Worm (Caenorhabditis elegans) whole organism, early embryonic: ENCODE measurements around the gene madf-3.

Experiments used
- B0310.2 ChIP-seq: sonication (generic microtip); optimal IDR thresholded peaks from 2 replicates; lab custom pipeline; 2016; ENCODE audit warnings: mild to moderate bottlenecking, missing genetic modification characterization, missing compliant biosample characterization
- F13C5.2 ChIP-seq: sonication (generic microtip); optimal IDR thresholded peaks from 2 replicates; lab custom pipeline; 2017; ENCODE audit warnings: mild to moderate bottlenecking, missing genetic modification characterization, inconsistent platforms, missing compliant biosample characterization
- aly-1 ChIP-seq: sonication (generic microtip); optimal IDR thresholded peaks from 2 replicates; lab custom pipeline; 2016; ENCODE audit warnings: missing genetic modification characterization, missing compliant biosample characterization
- ama-1 ChIP-seq: fragments of 150-350 bp; optimal IDR thresholded peaks from 2 replicates; lab custom pipeline; 2014
- ceh-13 ChIP-seq: fragments of 200-800 bp; sonication (Bioruptor generic); optimal IDR thresholded peaks from 2 replicates; lab custom pipeline; 2018; ENCODE audit warnings: mild to moderate bottlenecking, missing genetic modification characterization, missing compliant biosample characterization
- ceh-36 ChIP-seq: sonication (generic microtip); optimal IDR thresholded peaks from 2 replicates; lab custom pipeline; 2016; ENCODE audit warnings: missing genetic modification characterization, inconsistent platforms, missing compliant biosample characterization
- ets-7 ChIP-seq: sonication (generic microtip); optimal IDR thresholded peaks from 2 replicates; lab custom pipeline; 2016; ENCODE audit warnings: missing genotype, missing genetic modification characterization, missing compliant biosample characterization
- flt-1 ChIP-seq: fragments of 200-800 bp; sonication (Bioruptor generic); IDR thresholded peaks from 2 replicates; pipeline ENCODE4 v1.3.6; 2022; ENCODE audit warnings: missing genetic modification characterization, missing compliant biosample characterization
- hmbx-1 ChIP-seq: sonication (generic microtip); optimal IDR thresholded peaks from 2 replicates; lab custom pipeline; 2016; ENCODE audit warnings: mild to moderate bottlenecking, missing genetic modification characterization, missing compliant biosample characterization
- hmg-4 ChIP-seq: fragments of 200-800 bp; sonication (Bioruptor generic); optimal IDR thresholded peaks from 2 replicates; lab custom pipeline; 2018; ENCODE audit warnings: mild to moderate bottlenecking, missing genetic modification characterization, missing compliant biosample characterization
- hnd-1 ChIP-seq: sonication (generic microtip); optimal IDR thresholded peaks from 2 replicates; lab custom pipeline; 2016; ENCODE audit warnings: missing genetic modification characterization, missing compliant biosample characterization
- pes-1 ChIP-seq: fragments of 200-800 bp; sonication (Bioruptor generic); IDR thresholded peaks from 2 replicates; pipeline ENCODE4 v1.3.6; 2022; ENCODE audit warnings: missing genetic modification reagents, missing genetic modification characterization, missing compliant biosample characterization
- scrt-1 ChIP-seq: fragments of 200-800 bp; sonication (Bioruptor generic); IDR thresholded peaks from 2 replicates; pipeline ENCODE4 v1.3.6; 2022; ENCODE audit warnings: missing genetic modification characterization, missing compliant biosample characterization
- sea-1 ChIP-seq: fragments of 200-800 bp; sonication (Bioruptor generic); conservative IDR thresholded peaks from 2 replicates; pipeline ENCODE4 v1.3.6; 2022; ENCODE audit warnings: missing genetic modification characterization, missing compliant biosample characterization
- tbx-11 ChIP-seq: fragments of 200-800 bp; sonication (Bioruptor generic); IDR thresholded peaks from 2 replicates; pipeline ENCODE4 v1.3.6; 2022; ENCODE audit warnings: missing genetic modification characterization, missing compliant biosample characterization
- tbx-37 ChIP-seq: fragments of 200-800 bp; sonication (Bioruptor generic); conservative IDR thresholded peaks from 2 replicates; pipeline ENCODE4 v1.3.6; 2022; ENCODE audit warnings: missing genetic modification reagents, missing genetic modification characterization, missing compliant biosample characterization
- tra-4 ChIP-seq: sonication (generic microtip); optimal IDR thresholded peaks from 2 replicates; lab custom pipeline; 2017; ENCODE audit warnings: missing genetic modification characterization, missing compliant biosample characterization

The madf-3 gene

DNA sequence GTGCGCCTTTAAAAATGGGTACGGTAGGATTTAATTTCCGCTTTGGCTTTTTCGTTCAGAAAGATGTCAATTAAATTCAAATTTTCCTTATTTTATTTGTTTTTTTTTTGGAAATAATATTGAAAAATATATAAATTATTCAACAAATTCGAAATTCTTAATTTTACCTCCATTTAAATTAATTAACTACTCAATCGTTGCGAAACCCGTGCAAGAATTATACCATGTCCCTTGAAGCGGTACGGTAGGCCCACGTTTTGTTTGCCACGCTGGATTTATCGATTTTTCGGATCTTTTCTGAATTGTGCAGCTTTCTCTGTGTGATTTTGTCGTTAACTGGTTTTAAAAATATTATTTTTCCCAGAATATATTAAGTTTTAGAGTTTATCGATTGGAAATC lies 14.1 kb upstream of the madf-3 start, which contains the start of gene Y52E8A.2:
Gene Y52E8A.2 (plus strand): TSS at position 382 of the 400 bp plus-strand sequence.
- TF ChIP-seq hnd-1 (tag; lab: Kevin White, UChicago) (no peak), tbx-37 (GFP tag; lab: Robert Waterston, UW) (no peak), hmg-4 (GFP tag; lab: Kevin White, UChicago) (no peak), scrt-1 (GFP tag; lab: Robert Waterston, UW) (no peak), F13C5.2 (tag; lab: Kevin White, UChicago) (no peak), B0310.2 (no peak), ama-1 (no peak), tra-4 (no peak), ceh-36 (tag; lab: Kevin White, UChicago) (no peak), hmbx-1 (tag; lab: Kevin White, UChicago) (no peak), sea-1 (GFP tag; lab: Robert Waterston, UW) (no peak), tbx-11 (GFP tag; lab: Robert Waterston, UW) (no peak), flt-1 (no peak), pes-1 (GFP tag; lab: Robert Waterston, UW) (no peak)

DNA sequence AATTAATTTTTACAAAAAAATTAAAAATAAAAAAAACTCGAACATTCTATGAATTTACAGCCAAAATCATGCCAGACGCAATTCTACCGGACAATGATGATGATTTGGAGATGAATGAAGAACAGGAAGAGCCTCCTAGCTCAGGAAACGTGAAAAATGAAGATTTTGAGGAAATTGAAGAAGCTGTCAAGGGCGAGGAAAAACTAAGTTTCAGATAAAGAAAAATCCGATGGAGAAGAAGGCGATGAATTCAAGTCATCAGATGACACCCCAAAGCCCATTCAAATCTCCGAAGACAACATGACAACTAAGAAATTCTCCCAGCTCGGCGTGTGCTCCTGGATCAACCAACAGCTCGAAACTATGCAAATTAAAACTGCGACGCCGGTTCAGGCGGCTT lies 12.8 kb upstream of the madf-3 start, which contains the start of gene Y52E8A.1:
Gene Y52E8A.1 (plus strand): TSS at position 301 of the 400 bp plus-strand sequence.
- TF ChIP-seq hmg-4 (GFP tag; lab: Kevin White, UChicago): no peak
- no peak for TF ChIP-seq hnd-1 (tag; lab: Kevin White, UChicago)
- TF ChIP-seq B0310.2: no peak
- TF ChIP-seq aly-1 (tag; lab: Kevin White, UChicago): no peak
- no peak for TF ChIP-seq ceh-13
- TF ChIP-seq flt-1: no peak
- TF ChIP-seq tbx-11 (GFP tag; lab: Robert Waterston, UW): no peak
- TF ChIP-seq ets-7 (tag; lab: Kevin White, UChicago): no peak
- TF ChIP-seq tbx-37 (GFP tag; lab: Robert Waterston, UW): no peak
- TF ChIP-seq ceh-36 (tag; lab: Kevin White, UChicago): no peak
- TF ChIP-seq ama-1: no peak

DNA sequence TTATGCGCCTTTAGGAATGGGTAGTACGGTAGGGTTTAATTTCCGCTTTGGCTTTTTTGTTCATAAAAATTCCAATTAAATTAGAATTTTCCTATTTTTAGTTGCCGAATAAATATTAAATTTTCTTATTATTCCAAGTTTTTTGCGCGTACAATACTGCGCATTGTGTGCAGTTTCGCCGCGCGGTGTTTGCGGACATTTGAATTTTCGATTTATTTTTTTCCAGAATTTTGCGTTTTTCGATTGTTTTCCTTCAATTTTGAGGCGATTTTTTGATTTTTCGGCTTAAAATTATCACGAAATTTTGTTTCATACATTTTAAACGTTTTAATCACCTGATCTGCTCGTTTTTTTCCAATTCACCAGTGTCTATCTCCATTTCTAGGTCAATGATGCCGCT lies 11.7 kb upstream of the madf-3 start, which contains the start of gene H20J04.6:
Gene H20J04.6 (plus strand): TSS at position 386 of the 400 bp plus-strand sequence.
- TF ChIP-seq ama-1 (no peak), B0310.2 (no peak), F13C5.2 (tag; lab: Kevin White, UChicago) (no peak), flt-1 (no peak), tbx-11 (GFP tag; lab: Robert Waterston, UW) (no peak), sea-1 (GFP tag; lab: Robert Waterston, UW) (no peak), ceh-13 (no peak), hmg-4 (GFP tag; lab: Kevin White, UChicago) (no peak)

DNA sequence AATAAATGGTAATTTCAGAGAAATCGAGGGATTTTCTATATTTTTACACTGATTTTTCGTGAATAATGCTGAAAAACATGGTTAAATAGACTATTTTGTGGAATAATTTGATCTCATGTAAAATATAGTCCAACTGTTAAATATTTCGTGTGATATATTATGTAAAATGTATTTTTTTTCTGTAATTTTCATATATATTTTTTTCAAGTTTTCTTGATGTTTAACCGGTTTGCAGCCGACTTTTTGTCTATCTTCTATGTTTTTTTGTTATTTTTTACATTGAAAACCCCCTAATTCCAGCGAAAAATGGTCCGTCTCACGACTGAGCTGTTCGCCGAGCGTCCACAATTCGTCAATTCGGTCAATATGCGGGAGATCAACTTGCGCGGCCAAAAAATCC lies 10.5 kb upstream of the madf-3 start, which contains the start of gene mog-2:
Gene mog-2 (plus strand): TSS at position 301 of the 400 bp plus-strand sequence.
- TF ChIP-seq B0310.2 (no peak), tbx-11 (GFP tag; lab: Robert Waterston, UW) (no peak), F13C5.2 (tag; lab: Kevin White, UChicago) (no peak), ceh-13 (no peak), hnd-1 (tag; lab: Kevin White, UChicago) (no peak), ama-1 (no peak), flt-1 (no peak), hmg-4 (GFP tag; lab: Kevin White, UChicago) (no peak), sea-1 (GFP tag; lab: Robert Waterston, UW) (no peak), ets-7 (tag; lab: Kevin White, UChicago) (no peak), ceh-36 (tag; lab: Kevin White, UChicago) (no peak), aly-1 (tag; lab: Kevin White, UChicago) (no peak)

DNA sequence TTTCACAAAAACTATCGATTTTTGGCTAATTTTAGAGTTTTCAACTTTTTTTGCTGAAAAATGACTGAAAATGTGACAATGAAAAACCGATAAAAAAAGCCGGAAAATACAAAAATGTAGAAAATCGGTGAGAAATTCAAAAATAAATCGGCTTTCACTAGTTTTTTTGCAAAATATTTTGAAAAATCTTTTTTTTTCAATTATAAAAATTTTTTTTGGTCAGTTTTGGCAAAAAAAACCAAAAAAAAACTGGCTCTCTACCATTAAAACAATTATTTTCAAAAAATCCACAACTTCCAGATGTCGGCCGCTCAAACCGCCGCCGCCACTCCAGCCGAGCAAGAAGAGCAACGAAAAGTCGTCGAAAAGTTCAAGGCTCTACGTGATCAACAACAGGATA lies 8.1 kb upstream of the madf-3 start, which contains the start of gene pfd-2:
Gene pfd-2 (plus strand): TSS at position 301 of the 400 bp plus-strand sequence.
- TF ChIP-seq sea-1 (GFP tag; lab: Robert Waterston, UW): no peak
- TF ChIP-seq flt-1: no peak
- TF ChIP-seq hmbx-1 (tag; lab: Kevin White, UChicago): no peak
- no peak for TF ChIP-seq B0310.2
- no peak for TF ChIP-seq tbx-11 (GFP tag; lab: Robert Waterston, UW)
- TF ChIP-seq hmg-4 (GFP tag; lab: Kevin White, UChicago): no peak
- TF ChIP-seq ama-1: no peak
- TF ChIP-seq tbx-37 (GFP tag; lab: Robert Waterston, UW): no peak
- TF ChIP-seq ceh-36 (tag; lab: Kevin White, UChicago): no peak
- no peak for TF ChIP-seq hnd-1 (tag; lab: Kevin White, UChicago)
- TF ChIP-seq scrt-1 (GFP tag; lab: Robert Waterston, UW): no peak
- no peak for TF ChIP-seq ceh-13
- TF ChIP-seq F13C5.2 (tag; lab: Kevin White, UChicago): no peak
- TF ChIP-seq ets-7 (tag; lab: Kevin White, UChicago): no peak

DNA sequence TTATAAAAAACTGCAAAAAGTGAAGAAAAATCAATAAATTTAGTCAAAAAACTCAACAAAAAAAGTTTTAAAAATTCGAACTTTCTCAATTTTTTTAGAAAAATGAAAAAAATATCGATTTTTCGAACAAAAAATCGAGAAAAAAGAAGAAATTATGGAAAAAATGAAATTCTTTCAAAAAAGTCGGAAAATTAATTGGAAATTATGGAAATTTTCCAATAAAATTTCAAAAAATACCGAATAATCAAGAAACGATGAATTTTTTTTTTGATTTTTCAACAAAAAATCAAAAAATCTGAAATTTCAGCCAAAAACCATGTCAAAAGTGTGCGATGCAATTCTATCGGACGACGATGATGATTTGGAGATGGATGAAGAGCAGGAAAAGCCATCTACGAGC lies 5.8 kb upstream of the madf-3 start, which contains the start of gene H20J04.4:
Gene H20J04.4 (plus strand): TSS at position 301 of the 400 bp plus-strand sequence.
- TF ChIP-seq hmbx-1 (tag; lab: Kevin White, UChicago) (no peak), ama-1 (no peak), aly-1 (tag; lab: Kevin White, UChicago) (no peak), F13C5.2 (tag; lab: Kevin White, UChicago) (no peak), scrt-1 (GFP tag; lab: Robert Waterston, UW) (no peak), B0310.2 (no peak), sea-1 (GFP tag; lab: Robert Waterston, UW) (no peak), ets-7 (tag; lab: Kevin White, UChicago) (no peak), ceh-36 (tag; lab: Kevin White, UChicago) (no peak)

DNA sequence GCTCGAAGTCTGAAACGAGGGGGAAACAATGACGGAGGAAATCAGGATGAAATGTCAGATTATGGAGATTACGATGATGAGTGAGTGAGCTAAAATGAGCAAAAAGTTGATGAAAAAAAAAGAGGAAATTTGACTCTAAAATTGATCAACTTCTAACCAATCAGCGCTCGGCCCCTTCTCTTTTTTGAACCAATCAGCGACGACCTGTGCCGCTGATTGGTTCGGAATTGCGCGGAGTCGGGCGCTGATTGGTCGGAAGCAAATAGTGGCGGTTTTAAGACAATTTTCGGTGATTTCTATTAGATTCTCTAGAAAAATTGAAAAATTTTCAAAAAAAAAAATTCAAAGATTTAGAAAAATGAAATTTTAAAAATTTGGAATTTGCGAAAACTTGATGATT lies 3.2 kb downstream of the madf-3 start:
- TF ChIP-seq scrt-1 (GFP tag; lab: Robert Waterston, UW) (no peak), F13C5.2 (tag; lab: Kevin White, UChicago) (no peak), hnd-1 (tag; lab: Kevin White, UChicago) (no peak), aly-1 (tag; lab: Kevin White, UChicago) (no peak), ama-1 (no peak), tbx-37 (GFP tag; lab: Robert Waterston, UW) (no peak)
